Fruit fly (Drosophila melanogaster) whole organism, embryonic: ENCODE measurements around the gene Mf.

Source experiments
- Atf6 ChIP-seq: fragments of 200-800 bp; sonication (Bioruptor generic); IDR thresholded peaks from 2 replicates; pipeline ENCODE4 v1.3.6; 2022; ENCODE audit warnings: missing biosample characterization, missing genetic modification characterization
- Awh ChIP-seq: fragments of 200-800 bp; sonication (Bioruptor generic); IDR thresholded peaks from 2 replicates; pipeline ENCODE4, ENCODE4 v1.3.6; 2022; ENCODE audit warnings: missing biosample characterization, missing genetic modification characterization
- Bdp1 ChIP-seq: fragments of 200-800 bp; sonication (Bioruptor generic); optimal IDR thresholded peaks from 3 replicates; lab custom pipeline; 2016; ENCODE audit warnings: missing biosample characterization, missing genetic modification characterization
- Blimp-1 ChIP-seq: fragments of 200-800 bp; sonication (Bioruptor generic); optimal IDR thresholded peaks from 3 replicates; lab custom pipeline; 2018; ENCODE audit warnings: missing biosample characterization, missing genetic modification characterization, mild to moderate bottlenecking, moderate library complexity, missing genetic modification reagents
- CG10274 ChIP-seq: fragments of 200-800 bp; sonication (Bioruptor generic); optimal IDR thresholded peaks from 3 replicates; lab custom pipeline; 2017; ENCODE audit warnings: missing biosample characterization, mild to moderate bottlenecking, missing genetic modification characterization
- CG10321 ChIP-seq: fragments of 200-800 bp; sonication (Bioruptor generic); IDR thresholded peaks from 2 replicates; pipeline ENCODE4 v1.3.6; 2022; ENCODE audit warnings: missing biosample characterization, missing genetic modification characterization
- CG10366 ChIP-seq: fragments of 200-800 bp; sonication (Bioruptor generic); IDR thresholded peaks from 2 replicates; pipeline ENCODE4 v1.3.6; 2022; ENCODE audit warnings: missing biosample characterization, missing genetic modification characterization
- CG10565 ChIP-seq: fragments of 200-800 bp; sonication (Bioruptor generic); optimal IDR thresholded peaks from 3 replicates; lab custom pipeline; 2016; ENCODE audit warnings: missing biosample characterization, mild to moderate bottlenecking, missing genetic modification characterization
- CG10959 ChIP-seq: fragments of 200-800 bp; sonication (Bioruptor generic); IDR thresholded peaks from 2 replicates; pipeline ENCODE4 v1.3.6; 2022; ENCODE audit warnings: missing biosample characterization, missing genetic modification characterization
- CG10979 ChIP-seq: fragments of 200-800 bp; sonication (Bioruptor generic); optimal IDR thresholded peaks from 2 replicates; lab custom pipeline; 2018; ENCODE audit warnings: missing biosample characterization, mild to moderate bottlenecking, missing genetic modification characterization, moderate library complexity
- CG11093 ChIP-seq: fragments of 200-800 bp; sonication (Bioruptor generic); IDR thresholded peaks from 3 replicates; pipeline ENCODE4 v1.3.6; 2022; ENCODE audit warnings: missing biosample characterization, missing genetic modification characterization
- CG11456 ChIP-seq: fragments of 200-800 bp; sonication (Bioruptor generic); IDR thresholded peaks from 3 replicates; pipeline ENCODE4 v1.3.6; 2022; ENCODE audit warnings: missing biosample characterization, missing genetic modification characterization
- CG13123 ChIP-seq: fragments of 200-800 bp; sonication (Bioruptor generic); optimal IDR thresholded peaks from 2 replicates; lab custom pipeline; 2016; ENCODE audit warnings: missing biosample characterization, missing genetic modification characterization
- CG1603 ChIP-seq: fragments of 200-800 bp; sonication (Bioruptor generic); optimal IDR thresholded peaks from 2 replicates; lab custom pipeline; 2019; ENCODE audit warnings: missing biosample characterization, mild to moderate bottlenecking, missing genetic modification characterization, moderate library complexity
- CG18599 ChIP-seq: fragments of 200-800 bp; sonication (Bioruptor generic); optimal IDR thresholded peaks from 3 replicates; lab custom pipeline; 2017; ENCODE audit warnings: missing biosample characterization, missing genetic modification characterization, mild to moderate bottlenecking, moderate library complexity, missing genetic modification reagents
- CG2120 ChIP-seq: fragments of 200-800 bp; sonication (Bioruptor generic); optimal IDR thresholded peaks from 3 replicates; lab custom pipeline; 2016; ENCODE audit warnings: missing biosample characterization, missing genetic modification characterization
- CG2678 ChIP-seq: fragments of 200-800 bp; sonication (Bioruptor generic); optimal IDR thresholded peaks from 3 replicates; lab custom pipeline; 2019; ENCODE audit warnings: missing biosample characterization, mild to moderate bottlenecking, missing genetic modification characterization, moderate library complexity
- CG31224 ChIP-seq: fragments of 200-800 bp; sonication (Bioruptor generic); IDR thresholded peaks from 2 replicates; pipeline ENCODE4 v1.3.6; 2022; ENCODE audit warnings: missing biosample characterization, missing genetic modification characterization
- CG31388 ChIP-seq: fragments of 200-800 bp; sonication (Bioruptor generic); optimal IDR thresholded peaks from 2 replicates; lab custom pipeline; 2016; ENCODE audit warnings: missing biosample characterization, missing genetic modification characterization
- CG33213 ChIP-seq: fragments of 200-800 bp; sonication (Bioruptor generic); optimal IDR thresholded peaks from 3 replicates; lab custom pipeline; 2016; ENCODE audit warnings: missing biosample characterization, missing genetic modification characterization
- CG4617 ChIP-seq: fragments of 200-800 bp; sonication (Bioruptor generic); optimal IDR thresholded peaks from 3 replicates; lab custom pipeline; 2016; ENCODE audit warnings: missing biosample characterization, missing genetic modification characterization, borderline replicate concordance
- CG8924 ChIP-seq: fragments of 200-800 bp; optimal IDR thresholded peaks from 3 replicates; lab custom pipeline; 2019; ENCODE audit warnings: missing biosample characterization, mild to moderate bottlenecking, missing genetic modification characterization, moderate library complexity
- CG9727 ChIP-seq: fragments of 200-800 bp; sonication (Bioruptor generic); optimal IDR thresholded peaks from 3 replicates; lab custom pipeline; 2017; ENCODE audit warnings: missing biosample characterization, mild to moderate bottlenecking, missing genetic modification characterization
- CHES-1-like ChIP-seq: fragments of 200-800 bp; sonication (Bioruptor generic); optimal IDR thresholded peaks from 2 replicates; lab custom pipeline; 2016; ENCODE audit warnings: missing biosample characterization, missing genetic modification characterization
- Dip2 ChIP-seq: fragments of 200-800 bp; sonication (Bioruptor generic); IDR thresholded peaks from 2 replicates; pipeline ENCODE4 v1.3.6; 2022; ENCODE audit warnings: missing biosample characterization, missing genetic modification characterization
- Dref ChIP-seq: fragments of 200-800 bp; sonication (Bioruptor generic); IDR thresholded peaks from 2 replicates; pipeline ENCODE4 v1.3.6; 2022; ENCODE audit warnings: missing biosample characterization, missing genetic modification characterization
- Ets65A ChIP-seq: fragments of 200-800 bp; sonication (Bioruptor generic); peaks from one replicate; lab custom pipeline; 2016; ENCODE audit warnings: missing biosample characterization, missing genetic modification characterization
- NfI ChIP-seq: fragments of 200-800 bp; sonication (Bioruptor generic); optimal IDR thresholded peaks from 3 replicates; lab custom pipeline; 2018; ENCODE audit warnings: missing biosample characterization, mild to moderate bottlenecking, missing genetic modification characterization, moderate library complexity
- Xrp1 ChIP-seq: fragments of 200-800 bp; sonication (Bioruptor generic); IDR thresholded peaks from 2 replicates; pipeline ENCODE4 v1.3.6; 2022; ENCODE audit warnings: missing biosample characterization, missing genetic modification characterization
- ab ChIP-seq: fragments of 200-800 bp; sonication (Bioruptor generic); optimal IDR thresholded peaks from 2 replicates; lab custom pipeline; 2016; ENCODE audit warnings: missing biosample characterization, missing genetic modification characterization
- aop ChIP-seq: fragments of 200-800 bp; sonication (Bioruptor generic); IDR thresholded peaks from 2 replicates; pipeline ENCODE4 v1.3.6; 2022; ENCODE audit warnings: missing biosample characterization, missing genetic modification characterization
- bab2 ChIP-seq: fragments of 200-800 bp; sonication (Bioruptor generic); optimal IDR thresholded peaks from 2 replicates; lab custom pipeline; 2016; ENCODE audit warnings: missing biosample characterization, missing genetic modification characterization
- exex ChIP-seq: fragments of 200-800 bp; sonication (Bioruptor generic); optimal IDR thresholded peaks from 4 replicates; lab custom pipeline; 2018; ENCODE audit warnings: missing biosample characterization, mild to moderate bottlenecking, missing genetic modification characterization, moderate library complexity
- fru ChIP-seq: fragments of >200 bp; optimal IDR thresholded peaks from 2 replicates; lab custom pipeline; 2017
- gcm ChIP-seq: fragments of 200-800 bp; sonication (Bioruptor generic); optimal IDR thresholded peaks from 2 replicates; lab custom pipeline; 2019; ENCODE audit warnings: missing biosample characterization, mild to moderate bottlenecking, missing genetic modification characterization, moderate library complexity
- gsb ChIP-seq: fragments of 200-800 bp; sonication (Bioruptor generic); IDR thresholded peaks from 2 replicates; pipeline ENCODE4 v1.3.6; 2022; ENCODE audit warnings: missing biosample characterization, missing genetic modification characterization
- gt ChIP-seq: fragments of 200-800 bp; sonication (Bioruptor generic); IDR thresholded peaks from 2 replicates; pipeline ENCODE4 v1.3.6; 2022; ENCODE audit warnings: missing biosample characterization, missing genetic modification characterization
- jumu ChIP-seq: fragments of 200-800 bp; sonication (Bioruptor generic); optimal IDR thresholded peaks from 3 replicates; lab custom pipeline; 2016; ENCODE audit warnings: missing biosample characterization, missing genetic modification characterization
- maf-S ChIP-seq: fragments of 200-800 bp; sonication (Bioruptor generic); optimal IDR thresholded peaks from 2 replicates; lab custom pipeline; 2016; ENCODE audit warnings: missing biosample characterization, missing genetic modification characterization
- nom ChIP-seq: fragments of 200-800 bp; sonication (Bioruptor generic); optimal IDR thresholded peaks from 2 replicates; lab custom pipeline; 2017; ENCODE audit warnings: missing biosample characterization, missing genetic modification characterization, mild to moderate bottlenecking, moderate library complexity, missing genetic modification reagents
- pb ChIP-seq: fragments of 200-800 bp; sonication (Bioruptor generic); optimal IDR thresholded peaks from 3 replicates; lab custom pipeline; 2016; ENCODE audit warnings: missing biosample characterization, missing genetic modification characterization
- run ChIP-seq: fragments of 200-800 bp; sonication (Bioruptor generic); optimal IDR thresholded peaks from 3 replicates; lab custom pipeline; 2018; ENCODE audit warnings: missing biosample characterization, mild to moderate bottlenecking, missing genetic modification characterization
- salm ChIP-seq: fragments of 200-800 bp; sonication (Bioruptor generic); optimal IDR thresholded peaks from 2 replicates; lab custom pipeline; 2018; ENCODE audit warnings: missing biosample characterization, mild to moderate bottlenecking, missing genetic modification characterization
- sisA ChIP-seq: fragments of 200-800 bp; sonication (Bioruptor generic); IDR thresholded peaks from 2 replicates; pipeline ENCODE4 v1.3.6; 2022; ENCODE audit warnings: missing biosample characterization, missing genetic modification characterization
- sug ChIP-seq: fragments of 200-800 bp; optimal IDR thresholded peaks from 2 replicates; lab custom pipeline; 2019; ENCODE audit warnings: missing biosample characterization, mild to moderate bottlenecking, missing genetic modification characterization, moderate library complexity
- tna ChIP-seq: fragments of 200-800 bp; sonication (Bioruptor generic); IDR thresholded peaks from 2 replicates; pipeline ENCODE4 v1.3.6; 2022; ENCODE audit warnings: missing biosample characterization, missing genetic modification characterization; ENCODE audit not compliant: partially characterized antibody
- tup ChIP-seq: fragments of 200-800 bp; sonication (Bioruptor generic); optimal IDR thresholded peaks from 2 replicates; lab custom pipeline; 2016; ENCODE audit warnings: missing biosample characterization, mild to moderate bottlenecking, missing genetic modification characterization, moderate library complexity
- twi ChIP-seq: fragments of 200-800 bp; optimal IDR thresholded peaks from 2 replicates; lab custom pipeline; 2019; ENCODE audit warnings: missing biosample characterization, mild to moderate bottlenecking, missing genetic modification characterization, moderate library complexity

Mf gene

dm6 chr3R:15181467-15181866 lies at the start of gene Mf:
Mf (minus strand) TSS chr3R:15181510.
- TF ChIP-seq gcm (GFP tag; lab: Kevin White, UChicago) (no peak), pb (GFP tag; lab: Kevin White, UChicago) (no peak), sisA (GFP tag; lab: Robert Waterston, UW) (no peak), NfI (no peak), Atf6 (GFP tag; lab: Robert Waterston, UW) (no peak), tup (no peak), Dip2 (GFP tag; lab: Robert Waterston, UW) (no peak), CG31224 (GFP tag; lab: Robert Waterston, UW) (no peak), jumu (GFP tag; lab: Kevin White, UChicago) (no peak), run (no peak)

dm6 chr3R:15230285-15230684 lies 49.0 kb upstream of the Mf start, which contains the start of gene CG34316:
CG34316 (plus strand) TSS chr3R:15230585.
- TF ChIP-seq CG10366 (GFP tag; lab: Robert Waterston, UW) (no peak), twi (no peak), CG8924 (no peak), exex (tag; lab: Kevin White, UChicago) (peak; percentile 30), sug (tag; lab: Kevin White, UChicago) (peak; percentile 55)
- TF ChIP-seq, all 482 proteins: peak for 2

dm6 chr3R:15229329-15229876 lies 48.1 kb upstream of the Mf start, which contains the start of the genes Art3 and mRpS10:
Art3 (minus strand) TSS chr3R:15229408.
mRpS10 (plus strand) TSS chr3R:15229665.
- TF ChIP-seq bab2 (GFP tag; lab: Kevin White, UChicago) (peak; percentile 100), nom (GFP tag; lab: Kevin White, UChicago) (peak; percentile 99), CG10959 (GFP tag; lab: Robert Waterston, UW) (peak; percentile 100), CG10321 (peak; percentile 92), CHES-1-like (peak; percentile 100), CG4617 (GFP tag; lab: Kevin White, UChicago) (peak; percentile 100), gt (peak; percentile 100), gsb (GFP tag; lab: Robert Waterston, UW) (peak; percentile 100), CG10274 (peak; percentile 96), jumu (GFP tag; lab: Kevin White, UChicago) (peak; percentile 100), CG31388 (GFP tag; lab: Kevin White, UChicago) (peak; percentile 100), aop (GFP tag; lab: Robert Waterston, UW) (peak; percentile 98), CG10979 (tag; lab: Kevin White, UChicago) (peak; percentile 100), Awh (GFP tag; lab: Robert Waterston, UW) (peak; percentile 100), CG1603 (tag; lab: Kevin White, UChicago) (peak; percentile 99), tna (GFP tag; lab: Robert Waterston, UW) (0 out of 2 replicates have a peak, but pooled peaks have one; percentile 10), Xrp1 (GFP tag; lab: Robert Waterston, UW) (peak; percentile 100), CG2120 (GFP tag; lab: Kevin White, UChicago) (peak; percentile 100), CG33213 (peak; percentile 100), Blimp-1 (peak; percentile 99), Dref (GFP tag; lab: Robert Waterston, UW) (peak; percentile 55), twi (peak; percentile 100), salm (peak; percentile 100), ab (GFP tag; lab: Kevin White, UChicago) (peak; percentile 98), CG18599 (GFP tag; lab: Kevin White, UChicago) (peak; percentile 100), CG2678 (tag; lab: Kevin White, UChicago) (peak; percentile 100), fru (lab: Kevin White, UChicago) (no peak), CG11093 (GFP tag; lab: Robert Waterston, UW) (peak; percentile 100), CG13123 (peak; percentile 100), Ets65A (GFP tag; lab: Kevin White, UChicago) (peak; percentile 100), CG9727 (peak; percentile 100), maf-S (GFP tag; lab: Kevin White, UChicago) (peak; percentile 100), CG11456 (GFP tag; lab: Robert Waterston, UW) (peak; percentile 100), CG10565 (peak; percentile 99), Bdp1 (peak; percentile 96)
